Worm (Caenorhabditis elegans) whole organism, midembryonic: Measurements from ENCODE around the gene dyf-7.

Experiments used
- T22C8.4 ChIP-seq: fragments of 200-800 bp; sonication (Bioruptor generic); IDR thresholded peaks from 2 replicates; pipeline ENCODE4 v1.3.6; 2022; ENCODE audit warnings: missing genetic modification characterization, missing compliant biosample characterization
- cog-1 ChIP-seq: sonication (generic microtip); optimal IDR thresholded peaks from 2 replicates; lab custom pipeline; 2016; ENCODE audit warnings: missing genetic modification characterization, missing compliant biosample characterization
- klf-2 ChIP-seq: fragments of 200-800 bp; sonication (Bioruptor generic); conservative IDR thresholded peaks from 2 replicates; pipeline ENCODE4 v1.3.6; 2022; ENCODE audit warnings: missing genetic modification reagents, missing genetic modification characterization, missing compliant biosample characterization
- med-1 ChIP-seq: sonication (generic microtip); optimal IDR thresholded peaks from 2 replicates; lab custom pipeline; 2017; ENCODE audit warnings: missing genetic modification characterization, mild to moderate bottlenecking, missing compliant biosample characterization, antibody characterized with exemption, missing genetic modification reagents; ENCODE audit not compliant: insufficient read depth
- ref-1 ChIP-seq: fragments of 200-800 bp; sonication (Bioruptor generic); conservative IDR thresholded peaks from 2 replicates; pipeline ENCODE4 v1.3.6; 2022; ENCODE audit warnings: missing genetic modification reagents, missing genetic modification characterization, missing compliant biosample characterization
- tab-1 ChIP-seq: fragments of 200-800 bp; sonication (Bioruptor generic); IDR thresholded peaks from 2 replicates; pipeline ENCODE4 v1.3.6; 2022; ENCODE audit warnings: missing genetic modification characterization, missing compliant biosample characterization
- ztf-29 ChIP-seq: fragments of 200-800 bp; sonication (Bioruptor generic); IDR thresholded peaks from 2 replicates; pipeline ENCODE4 v1.3.6; 2022; ENCODE audit warnings: missing genetic modification reagents, missing genetic modification characterization, missing compliant biosample characterization

DNA sequence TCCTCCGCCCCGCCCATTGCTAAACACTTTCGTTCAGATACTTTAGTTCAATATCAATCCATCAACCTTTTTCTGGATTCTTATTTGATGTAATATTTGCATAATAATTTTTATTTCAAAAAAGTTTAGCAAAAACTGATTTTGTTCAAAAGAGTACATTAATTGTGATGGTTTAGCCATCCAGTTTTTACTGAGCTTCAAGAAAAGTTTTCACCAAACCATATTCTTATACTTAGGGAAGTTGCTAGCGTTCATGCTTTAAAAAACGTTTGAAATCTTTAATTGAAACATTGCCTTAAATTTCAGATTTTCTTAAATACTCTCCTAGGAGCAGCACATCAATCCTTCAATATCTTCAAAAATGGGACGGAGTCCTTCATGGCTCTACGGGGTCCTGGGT, 18.8 kb downstream of the dyf-7 start, which contains the start of gene him-4:
- no peak for TF ChIP-seq cog-1 (tag; lab: Kevin White, UChicago)
- TF ChIP-seq ztf-29 (GFP tag; lab: Robert Waterston, UW): no peak
- no peak for TF ChIP-seq T22C8.4
- TF ChIP-seq tab-1 (GFP tag; lab: Robert Waterston, UW): no peak
- no peak for TF ChIP-seq ref-1 (GFP tag; lab: Robert Waterston, UW)
- no peak for TF ChIP-seq klf-2 (GFP tag; lab: Robert Waterston, UW)
- TF ChIP-seq med-1 (GFP tag; lab: Kevin White, UChicago): no peak
